Worm (Caenorhabditis elegans) whole organism, L4/young adult: ENCODE data around the gene madf-9.

ENCODE experiments used
- W03F9.2 ChIP-seq: fragments of 150-350 bp; optimal IDR thresholded peaks from 2 replicates; lab custom pipeline; 2014; ENCODE audit warnings: missing biosample characterization, missing genetic modification characterization
- dao-5 ChIP-seq: sonication (generic microtip); optimal IDR thresholded peaks from 2 replicates; lab custom pipeline; 2016; ENCODE audit warnings: missing genotype, missing genetic modification characterization, moderate library complexity, missing compliant biosample characterization
- him-1 ChIP-seq: sonication (generic microtip); optimal IDR thresholded peaks from 2 replicates; lab custom pipeline; 2016; ENCODE audit warnings: missing genotype, missing genetic modification reagents, missing genetic modification characterization, missing compliant biosample characterization

ce11 chrIV:3601846-3602245, 35.0 kb upstream of the madf-9 start:
- no peak for TF ChIP-seq W03F9.2 (tag; lab: Kevin White, UChicago)
- TF ChIP-seq dao-5 (tag; lab: Kevin White, UChicago), result no peak
- TF ChIP-seq him-1 (tag; lab: Kevin White, UChicago), result no peak
